Worm (Caenorhabditis elegans): ENCODE measurements around the gene Y54G2A.38.

DNA sequence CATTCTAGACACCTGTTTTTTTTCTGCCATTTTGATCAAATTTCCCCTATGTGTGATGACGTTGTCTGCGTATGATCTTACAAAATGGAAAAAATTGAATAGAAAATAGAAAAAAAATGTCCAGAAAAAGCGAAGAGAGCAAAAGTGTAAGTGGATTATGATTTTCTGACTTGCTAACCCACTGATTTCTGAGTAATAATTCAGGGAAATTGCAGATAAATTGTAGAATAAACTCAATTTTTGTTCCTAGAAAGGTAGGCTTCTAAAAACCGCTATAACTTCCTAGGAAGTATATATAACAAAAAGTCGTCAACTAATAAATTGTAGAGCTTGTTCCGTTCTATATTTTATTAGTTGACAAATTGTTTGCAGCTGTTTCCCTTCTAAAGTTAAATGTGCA, 24.6 kb upstream of the Y54G2A.38 start:
- no peak for TF ChIP-seq aly-2 (tag; optimal IDR thresholded peaks at IDR 0.05)
- TF ChIP-seq unc-39 (tag; optimal IDR thresholded peaks at IDR 0.05): no peak
- TF ChIP-seq ama-1 (optimal IDR thresholded peaks at IDR 0.05): no peak
- TF ChIP-seq nhr-6 (tag; optimal IDR thresholded peaks at IDR 0.05): no peak
- no peak for TF ChIP-seq Y55F3AM.14 (GFP tag; optimal IDR thresholded peaks at IDR 0.05)
- no peak for TF ChIP-seq dmd-4 (tag; optimal IDR thresholded peaks at IDR 0.05)
- TF ChIP-seq lin-13 (GFP tag; optimal IDR thresholded peaks at IDR 0.05): no peak
- no peak for TF ChIP-seq ceh-82 (tag; optimal IDR thresholded peaks at IDR 0.05)
- TF ChIP-seq ztf-1 (GFP tag; conservative IDR thresholded peaks at IDR 0.05): no peak
- no peak for TF ChIP-seq nhr-25 (tag; optimal IDR thresholded peaks at IDR 0.05)
- no peak for TF ChIP-seq zag-1 (tag; optimal IDR thresholded peaks at IDR 0.05)

Measured in whole organism, L2 larva.